Fruit fly (Drosophila melanogaster): ENCODE data around the gene Sp212.

DNA sequence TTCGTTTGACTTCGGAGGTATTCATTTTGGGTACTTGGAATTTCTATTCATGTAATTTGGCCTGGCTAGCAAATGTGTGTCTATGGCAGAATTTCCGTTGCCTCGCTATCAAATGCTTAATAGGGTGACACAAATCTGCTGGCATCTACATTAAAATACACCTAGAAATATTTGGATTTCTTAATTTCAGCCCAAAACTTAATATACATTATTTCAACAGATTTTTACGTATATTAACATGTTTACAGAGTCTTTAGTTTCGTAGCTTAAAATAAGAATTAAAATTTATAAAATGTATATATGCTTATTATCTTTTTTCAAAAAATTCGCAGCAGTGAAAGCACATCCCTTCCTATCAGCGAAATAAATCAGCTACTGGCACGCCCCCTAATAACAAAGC, 5.1 kb upstream of the Sp212 start, which contains the start of gene CG9624:
- TF ChIP-seq fd85E (GFP tag; optimal IDR thresholded peaks at IDR 0.05) (no peak), Sox102F (GFP tag; optimal IDR thresholded peaks at IDR 0.05) (no peak)
